Fruit fly (Drosophila melanogaster): Measurements from ENCODE around the gene RPA1.

DNA sequence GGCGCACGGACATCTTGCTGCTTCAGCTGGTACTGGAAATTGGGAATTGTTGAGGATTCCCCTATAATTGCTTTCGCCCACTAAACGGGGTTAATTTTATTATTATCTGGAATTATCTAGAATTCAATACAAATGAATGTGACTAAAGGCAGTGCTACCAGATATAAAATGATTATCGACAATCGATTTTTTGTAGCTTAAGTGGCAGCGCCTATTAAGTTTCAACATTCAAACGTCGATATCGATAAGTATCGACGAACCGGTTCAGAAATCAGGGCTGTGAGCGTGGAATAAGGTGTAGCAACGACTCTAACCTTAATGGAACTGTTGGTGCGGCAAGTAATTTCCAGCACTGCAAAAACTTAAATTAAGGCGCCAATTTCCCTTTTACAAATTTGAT lies 40.9 kb upstream of the RPA1 start, which contains the start of gene Sgt1:
- TF ChIP-seq insv (optimal IDR thresholded peaks at IDR 0.05) (no peak), Sin3A (optimal IDR thresholded peaks at IDR 0.05) (no peak), psq (optimal IDR thresholded peaks at IDR 0.05) (no peak), ttk (optimal IDR thresholded peaks at IDR 0.05) (no peak), h (optimal IDR thresholded peaks at IDR 0.05) (no peak)

Data from Kc167 (cell line).